Worm (Caenorhabditis elegans): ENCODE results near the gene clec-36.

DNA sequence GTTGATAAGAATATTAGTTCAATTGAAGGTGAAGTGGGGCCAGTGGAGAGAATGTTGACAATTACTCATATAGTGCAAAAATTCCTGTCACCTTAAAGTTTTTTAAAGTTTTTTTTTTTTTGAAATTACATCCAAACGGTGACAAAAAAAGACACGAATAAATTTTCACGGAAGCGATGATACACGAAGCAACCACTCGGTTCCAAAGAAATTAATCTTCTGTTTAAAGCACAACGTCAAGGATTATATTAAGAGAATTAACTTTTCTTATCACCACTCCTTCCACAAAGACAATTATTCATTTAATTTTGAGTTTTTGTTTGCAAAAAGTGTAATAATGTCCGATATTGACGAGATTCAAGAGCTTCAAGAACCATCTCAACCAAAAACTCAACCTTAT is 17.0 kb upstream of the clec-36 start, which contains the start of gene clec-28:
- no peak for TF ChIP-seq pqm-1 (tag; optimal IDR thresholded peaks at IDR 0.05)
- no peak for TF ChIP-seq elt-3 (tag; optimal IDR thresholded peaks at IDR 0.05)
- TF ChIP-seq lsy-2 (tag; optimal IDR thresholded peaks at IDR 0.05): no peak
- no peak for TF ChIP-seq nhr-90 (tag; optimal IDR thresholded peaks at IDR 0.05; ENCODE audit: poor library complexity)
- no peak for TF ChIP-seq alr-1 (tag; optimal IDR thresholded peaks at IDR 0.05; ENCODE audit: borderline replicate concordance)
- TF ChIP-seq unc-62 (GFP tag; optimal IDR thresholded peaks at IDR 0.05): no peak
- TF ChIP-seq nhr-76 (tag; optimal IDR thresholded peaks at IDR 0.05): no peak
- TF ChIP-seq unc-130 (tag; optimal IDR thresholded peaks at IDR 0.05): no peak
- no peak for TF ChIP-seq nhr-47 (tag; optimal IDR thresholded peaks at IDR 0.05)
